Worm (Caenorhabditis elegans) whole organism, mixed stage, embryonic: ENCODE results near the gene ZK666.11.

ENCODE experiments used
- elt-1 ChIP-seq: sonication (generic microtip); optimal IDR thresholded peaks from 2 replicates; lab custom pipeline; 2017; ENCODE audit warnings: missing genetic modification characterization, mild to moderate bottlenecking, missing compliant biosample characterization, antibody characterized with exemption, moderate library complexity, borderline replicate concordance; ENCODE audit not compliant: insufficient read depth
- elt-3 ChIP-seq: fragments of 150-350 bp; optimal IDR thresholded peaks from 2 replicates; lab custom pipeline; 2014; ENCODE audit warnings: missing biosample characterization, missing genetic modification characterization
- hlh-1 ChIP-seq: fragments of 150-350 bp; optimal IDR thresholded peaks from 2 replicates; lab custom pipeline; 2014; ENCODE audit warnings: missing biosample characterization, missing genetic modification reagents, missing genetic modification characterization
- lin-13 ChIP-seq: fragments of 150-350 bp; optimal IDR thresholded peaks from 2 replicates; lab custom pipeline; 2014; ENCODE audit warnings: missing biosample characterization, missing genetic modification characterization
- lsy-2 ChIP-seq: fragments of 150-350 bp; optimal IDR thresholded peaks from 2 replicates; lab custom pipeline; 2014; ENCODE audit warnings: missing biosample characterization, missing genetic modification characterization
- nhr-12 ChIP-seq: fragments of 150-350 bp; optimal IDR thresholded peaks from 2 replicates; lab custom pipeline; 2014; ENCODE audit warnings: missing biosample characterization, missing genetic modification characterization
- nhr-237 ChIP-seq: fragments of 150-350 bp; optimal IDR thresholded peaks from 2 replicates; lab custom pipeline; 2014; ENCODE audit warnings: missing biosample characterization, missing genetic modification characterization
- nhr-28 ChIP-seq: fragments of 150-350 bp; optimal IDR thresholded peaks from 2 replicates; lab custom pipeline; 2014; ENCODE audit warnings: missing biosample characterization, missing genetic modification characterization
- pha-4 ChIP-seq: fragments of 150-350 bp; optimal IDR thresholded peaks from 2 replicates; lab custom pipeline; 2018; ENCODE audit warnings: missing biosample characterization, missing genetic modification reagents, missing genetic modification characterization
- snpc-4 ChIP-seq: fragments of 150-350 bp; optimal IDR thresholded peaks from 2 replicates; lab custom pipeline; 2014; ENCODE audit warnings: missing biosample characterization, missing genetic modification characterization
- sptf-1 ChIP-seq: sonication (generic microtip); optimal IDR thresholded peaks from 2 replicates; lab custom pipeline; 2017; ENCODE audit warnings: mild to moderate bottlenecking, missing genetic modification characterization, moderate library complexity, missing compliant biosample characterization
- unc-39 ChIP-seq: fragments of 150-350 bp; optimal IDR thresholded peaks from 2 replicates; lab custom pipeline; 2014; ENCODE audit warnings: missing biosample characterization, missing genetic modification characterization
- unc-62 ChIP-seq: fragments of 150-350 bp; optimal IDR thresholded peaks from 2 replicates; lab custom pipeline; 2014; ENCODE audit warnings: missing biosample characterization, missing genetic modification reagents, missing genetic modification characterization
- ztf-11 ChIP-seq: fragments of 150-350 bp; optimal IDR thresholded peaks from 2 replicates; lab custom pipeline; 2014; ENCODE audit warnings: missing biosample characterization, missing genetic modification characterization

DNA sequence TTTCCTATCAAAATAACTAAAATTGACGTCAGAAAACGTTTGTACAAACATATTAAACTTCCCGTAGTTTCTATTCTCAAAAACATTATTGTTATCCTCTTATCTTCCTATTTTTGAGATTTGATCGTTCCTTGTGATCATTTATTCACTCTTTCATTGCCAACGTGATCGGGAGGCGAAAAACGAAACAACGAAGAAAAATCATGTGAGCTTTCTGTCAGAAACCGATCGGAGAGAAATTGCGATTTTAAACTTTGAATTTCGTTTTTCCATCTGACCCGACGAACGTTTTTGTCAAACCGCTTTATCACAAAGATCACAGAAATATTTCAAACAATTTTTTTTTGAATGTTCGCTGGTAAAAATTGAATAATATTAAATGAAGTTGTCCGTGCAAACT, 36.0 kb upstream of the ZK666.11 start:
- TF ChIP-seq unc-39 (tag; lab: Kevin White, UChicago) = no peak
- no peak for TF ChIP-seq nhr-28 (tag; lab: Kevin White, UChicago)
- no peak for TF ChIP-seq hlh-1 (tag; lab: Kevin White, UChicago)
- no peak for TF ChIP-seq lin-13 (tag; lab: Kevin White, UChicago)
- TF ChIP-seq ztf-11 (tag; lab: Kevin White, UChicago) = no peak
- TF ChIP-seq snpc-4 = no peak
- no peak for TF ChIP-seq unc-62
- TF ChIP-seq pha-4 (tag; lab: Kevin White, UChicago) = no peak
- TF ChIP-seq elt-3 = no peak
- TF ChIP-seq lsy-2 = no peak
- TF ChIP-seq nhr-237 (tag; lab: Kevin White, UChicago) = no peak
- no peak for TF ChIP-seq sptf-1
- TF ChIP-seq elt-1 = no peak
- TF ChIP-seq nhr-12 = no peak
